Fruit fly (Drosophila melanogaster) whole organism, pupa: ENCODE data around the gene ssp.
A peak's percentile ranks its signal among the peaks of the same experiment; 100 is the strongest.

Experiments used
- CG10348 ChIP-seq: fragments of 200-800 bp; sonication (Bioruptor generic); IDR thresholded peaks from 2 replicates; pipeline ENCODE4 v1.3.6; 2022; ENCODE audit warnings: missing biosample characterization, missing genetic modification characterization
- CG12605 ChIP-seq: fragments of 200-800 bp; sonication (Bioruptor generic); IDR thresholded peaks from 2 replicates; pipeline ENCODE4 v1.3.6; 2022; ENCODE audit warnings: missing biosample characterization, missing genetic modification characterization
- CG13204 ChIP-seq: fragments of 200-800 bp; sonication (Bioruptor generic); optimal IDR thresholded peaks from 2 replicates; lab custom pipeline; 2018; ENCODE audit warnings: missing biosample characterization, mild to moderate bottlenecking, missing genetic modification characterization, moderate library complexity
- CG14655 ChIP-seq: fragments of 200-800 bp; sonication (Bioruptor generic); optimal IDR thresholded peaks from 3 replicates; lab custom pipeline; 2017; ENCODE audit warnings: mild to moderate bottlenecking, missing biosample characterization, missing genetic modification reagents, missing genetic modification characterization
- CG15710 ChIP-seq: fragments of 200-800 bp; sonication (Bioruptor generic); optimal IDR thresholded peaks from 2 replicates; lab custom pipeline; 2018; ENCODE audit warnings: missing biosample characterization, mild to moderate bottlenecking, missing genetic modification characterization, moderate library complexity
- CG17806 ChIP-seq: fragments of 200-800 bp; sonication (Bioruptor generic); optimal IDR thresholded peaks from 2 replicates; lab custom pipeline; 2018; ENCODE audit warnings: missing biosample characterization, mild to moderate bottlenecking, missing genetic modification characterization, moderate library complexity
- CG32121 ChIP-seq: fragments of 200-800 bp; sonication (Bioruptor generic); IDR thresholded peaks from 2 replicates; pipeline ENCODE4 v1.3.6; 2022; ENCODE audit warnings: missing biosample characterization, missing genetic modification characterization
- CG34367 ChIP-seq: fragments of 200-800 bp; sonication (Bioruptor generic); optimal IDR thresholded peaks from 2 replicates; lab custom pipeline; 2018; ENCODE audit warnings: missing biosample characterization, mild to moderate bottlenecking, missing genetic modification characterization
- CG4496 ChIP-seq: fragments of 200-800 bp; sonication (Bioruptor generic); IDR thresholded peaks from 3 replicates; pipeline ENCODE4 v1.3.6; 2022; ENCODE audit warnings: missing biosample characterization, missing genetic modification characterization
- CG8159 ChIP-seq: fragments of 200-800 bp; sonication (Bioruptor generic); optimal IDR thresholded peaks from 3 replicates; lab custom pipeline; 2018; ENCODE audit warnings: missing biosample characterization, mild to moderate bottlenecking, missing genetic modification characterization, moderate library complexity
- CG8301 ChIP-seq: fragments of 200-800 bp; sonication (Bioruptor generic); optimal IDR thresholded peaks from 2 replicates; lab custom pipeline; 2018; ENCODE audit warnings: missing biosample characterization, mild to moderate bottlenecking, missing genetic modification characterization
- CG9948 ChIP-seq: fragments of 200-800 bp; sonication (Bioruptor generic); optimal IDR thresholded peaks from 2 replicates; lab custom pipeline; 2018; ENCODE audit warnings: missing biosample characterization, mild to moderate bottlenecking, missing genetic modification characterization, moderate library complexity
- D1 ChIP-seq: fragments of 200-800 bp; sonication (Bioruptor generic); optimal IDR thresholded peaks from 2 replicates; lab custom pipeline; 2018; ENCODE audit warnings: missing biosample characterization, mild to moderate bottlenecking, missing genetic modification characterization, moderate library complexity
- EcR ChIP-seq: fragments of 200-800 bp; sonication (Bioruptor generic); optimal IDR thresholded peaks from 3 replicates; lab custom pipeline; 2019; ENCODE audit warnings: missing biosample characterization, missing genetic modification characterization, mild to moderate bottlenecking, moderate library complexity, missing genetic modification reagents
- Ets98B ChIP-seq: fragments of 200-800 bp; sonication (Bioruptor generic); IDR thresholded peaks from 2 replicates; pipeline ENCODE4 v1.3.6; 2022; ENCODE audit warnings: missing biosample characterization, missing genetic modification characterization
- Pif1A ChIP-seq: fragments of 200-800 bp; sonication (Bioruptor generic); optimal IDR thresholded peaks from 3 replicates; lab custom pipeline; 2016; ENCODE audit warnings: missing biosample characterization, missing genetic modification characterization
- Pif1B ChIP-seq: fragments of 200-800 bp; sonication (Bioruptor generic); optimal IDR thresholded peaks from 3 replicates; lab custom pipeline; 2016; ENCODE audit warnings: missing biosample characterization, missing genetic modification characterization
- Snoo ChIP-seq: fragments of 200-800 bp; sonication (Bioruptor generic); optimal IDR thresholded peaks from 3 replicates; lab custom pipeline; 2017; ENCODE audit warnings: missing biosample characterization, mild to moderate bottlenecking, missing genetic modification characterization, inconsistent platforms
- fd96Ca ChIP-seq: fragments of 200-800 bp; sonication (Bioruptor generic); IDR thresholded peaks from 3 replicates; pipeline ENCODE4 v1.3.6; 2022; ENCODE audit warnings: missing biosample characterization, missing genetic modification characterization
- gl ChIP-seq: fragments of 200-800 bp; sonication (Bioruptor generic); optimal IDR thresholded peaks from 2 replicates; lab custom pipeline; 2018; ENCODE audit warnings: missing biosample characterization, mild to moderate bottlenecking, missing genetic modification characterization
- rn ChIP-seq: fragments of 200-800 bp; sonication (Bioruptor generic); IDR thresholded peaks from 2 replicates; pipeline ENCODE4 v1.3.6; 2022; ENCODE audit warnings: missing biosample characterization, missing genetic modification characterization

The ssp gene

DNA sequence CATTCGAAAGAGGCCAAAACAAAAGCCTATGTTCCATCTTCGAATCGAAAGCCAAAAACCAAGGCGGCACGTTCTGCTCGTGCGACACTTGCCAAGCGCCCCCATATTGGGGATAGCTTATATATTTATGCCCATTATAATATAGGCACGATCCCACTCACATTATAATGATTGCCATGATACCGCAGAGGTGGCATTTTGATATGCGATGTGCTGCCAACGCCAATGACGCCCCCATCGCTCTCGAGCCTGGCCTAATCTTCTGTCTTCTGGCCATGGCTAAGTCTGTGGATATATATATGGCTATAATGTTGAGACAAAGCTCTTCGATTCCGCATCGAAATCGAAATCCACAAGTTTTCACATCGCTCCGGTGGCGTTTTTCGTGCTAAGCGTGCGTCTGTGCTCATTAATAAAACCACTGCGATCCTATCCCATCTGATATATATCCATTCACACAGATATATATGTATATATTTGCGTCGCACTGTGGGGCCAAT, 25.1 kb upstream of the ssp start:
- TF ChIP-seq gl: no peak
- TF ChIP-seq CG8301 (tag; lab: Kevin White, UChicago): no peak
- 0 out of 3 replicates have a peak, but pooled peaks have one; percentile 23 for TF ChIP-seq CG4496 (GFP tag; lab: Robert Waterston, UW)
- peak; percentile 13 for TF ChIP-seq EcR
- no peak for TF ChIP-seq CG12605 (GFP tag; lab: Robert Waterston, UW)

DNA sequence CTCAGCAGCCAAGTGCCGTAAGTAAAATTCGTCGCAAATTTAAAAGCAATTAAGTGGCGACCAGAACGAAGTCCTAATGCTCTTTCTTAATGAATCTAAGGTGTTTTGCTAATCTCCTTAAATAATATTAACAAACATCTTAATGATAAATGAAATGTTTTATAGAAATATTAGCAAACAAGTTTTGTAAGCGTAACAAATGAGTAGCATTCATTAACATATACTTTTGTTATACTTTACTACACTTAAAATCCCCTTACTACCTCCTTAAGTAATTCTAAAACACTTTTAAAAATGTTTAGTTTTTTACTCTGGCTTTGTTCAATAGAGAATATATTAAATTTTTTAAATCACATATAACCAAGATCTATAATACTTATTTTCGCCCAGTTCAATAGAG, 22.1 kb upstream of the ssp start:
- TF ChIP-seq D1 (tag; lab: Kevin White, UChicago) (no peak), CG10348 (GFP tag; lab: Robert Waterston, UW) (no peak), CG8159 (tag; lab: Kevin White, UChicago) (no peak), rn (no peak), Snoo (tag; lab: Kevin White, UChicago) (no peak), CG15710 (tag; lab: Kevin White, UChicago) (no peak), CG13204 (GFP tag; lab: Kevin White, UChicago) (no peak), CG14655 (GFP tag; lab: Kevin White, UChicago) (no peak), gl (no peak), Pif1A (GFP tag; lab: Kevin White, UChicago) (no peak), CG32121 (no peak), CG4496 (GFP tag; lab: Robert Waterston, UW) (no peak), fd96Ca (GFP tag; lab: Robert Waterston, UW) (no peak), CG8301 (tag; lab: Kevin White, UChicago) (no peak)

DNA sequence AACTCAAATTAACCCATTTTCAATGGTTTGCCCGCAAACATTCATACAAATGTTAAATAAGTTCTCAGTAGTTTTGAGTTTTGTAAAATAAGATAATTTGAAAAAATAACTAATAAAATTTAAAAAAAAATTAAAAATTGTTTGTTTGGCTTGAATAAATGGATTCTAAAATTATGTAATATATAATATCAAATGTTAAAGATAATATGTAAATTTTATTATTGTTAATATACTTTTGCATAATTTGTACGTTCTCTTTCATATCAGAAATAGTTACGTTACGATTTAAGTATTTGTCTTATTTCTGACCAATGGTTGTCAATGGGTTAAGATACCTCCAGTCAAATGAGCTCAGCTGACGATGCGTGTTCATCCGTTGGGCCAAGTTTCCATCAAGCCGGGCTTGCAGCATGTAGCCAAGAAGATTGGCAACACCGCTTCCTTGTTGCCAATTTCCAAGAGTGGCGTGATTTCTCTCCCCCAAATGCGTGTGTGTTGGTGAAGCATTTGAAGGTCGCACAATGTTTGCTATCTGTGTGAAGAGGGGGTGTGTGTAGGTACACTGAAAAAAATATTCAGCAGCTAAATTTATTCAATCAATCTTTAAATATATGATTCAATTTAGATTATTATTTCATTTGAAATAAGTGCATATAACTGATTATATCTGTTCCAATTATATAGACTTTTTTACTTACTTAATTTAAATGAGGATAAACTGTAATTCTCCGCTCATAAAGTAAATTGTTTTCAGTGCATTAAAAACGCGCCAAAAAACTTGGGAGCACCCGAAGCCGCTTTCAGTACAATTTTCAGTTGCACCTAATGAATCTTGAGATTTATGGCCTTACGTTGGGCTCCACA, 21.0 kb upstream of the ssp start:
- peak; percentile 39; the same call in 1 of the 2 replicates for TF ChIP-seq Ets98B (GFP tag; lab: Robert Waterston, UW)
- TF ChIP-seq CG9948 (tag; lab: Kevin White, UChicago): peak; percentile 50
- no peak for TF ChIP-seq CG10348 (GFP tag; lab: Robert Waterston, UW)
- peak; percentile 51; the same call in 2 of the 3 replicates for TF ChIP-seq CG4496 (GFP tag; lab: Robert Waterston, UW)
- no peak for TF ChIP-seq EcR
- no peak for TF ChIP-seq rn
- TF ChIP-seq D1 (tag; lab: Kevin White, UChicago): no peak
- no peak for TF ChIP-seq CG32121
- TF ChIP-seq CG15710 (tag; lab: Kevin White, UChicago): peak; percentile 66
- peak; percentile 29 for TF ChIP-seq Pif1A (GFP tag; lab: Kevin White, UChicago)
- TF ChIP-seq CG12605 (GFP tag; lab: Robert Waterston, UW): 0 out of 2 replicates have a peak, but pooled peaks have one; percentile 36
- peak; percentile 74 for TF ChIP-seq CG14655 (GFP tag; lab: Kevin White, UChicago)
- TF ChIP-seq Pif1B: peak; percentile 24
- TF ChIP-seq CG13204 (GFP tag; lab: Kevin White, UChicago): no peak
- TF ChIP-seq CG17806: peak; percentile 46
- peak; percentile 15 for TF ChIP-seq Snoo (tag; lab: Kevin White, UChicago)
- TF ChIP-seq fd96Ca (GFP tag; lab: Robert Waterston, UW): no peak
- peak; percentile 74 for TF ChIP-seq CG8159 (tag; lab: Kevin White, UChicago)
- peak; percentile 59 for TF ChIP-seq CG8301 (tag; lab: Kevin White, UChicago)

- TF ChIP-seq D1 (tag; lab: Kevin White, UChicago): peak; percentile 64
- peak; percentile 8 for TF ChIP-seq Pif1A (GFP tag; lab: Kevin White, UChicago)
- TF ChIP-seq fd96Ca (GFP tag; lab: Robert Waterston, UW): 0 out of 3 replicates have a peak, but pooled peaks have one; percentile 6
- TF ChIP-seq CG32121: no peak
- peak; percentile 27 for TF ChIP-seq CG13204 (GFP tag; lab: Kevin White, UChicago)
- no peak for TF ChIP-seq rn
- TF ChIP-seq CG4496 (GFP tag; lab: Robert Waterston, UW): peak; percentile 26; the same call in 2 of the 3 replicates
- TF ChIP-seq CG12605 (GFP tag; lab: Robert Waterston, UW): no peak
- no peak for TF ChIP-seq Ets98B (GFP tag; lab: Robert Waterston, UW)
- peak; percentile 43 for TF ChIP-seq CG14655 (GFP tag; lab: Kevin White, UChicago)
- no peak for TF ChIP-seq CG10348 (GFP tag; lab: Robert Waterston, UW)
- TF ChIP-seq CG15710 (tag; lab: Kevin White, UChicago): peak; percentile 81
- TF ChIP-seq Pif1B: no peak
- no peak for TF ChIP-seq EcR
- TF ChIP-seq CG9948 (tag; lab: Kevin White, UChicago): peak; percentile 71
- TF ChIP-seq Snoo (tag; lab: Kevin White, UChicago): peak; percentile 31
- TF ChIP-seq gl: peak; percentile 16
- TF ChIP-seq CG8159 (tag; lab: Kevin White, UChicago): peak; percentile 87
- TF ChIP-seq CG34367 (tag; lab: Kevin White, UChicago): peak; percentile 37
- TF ChIP-seq CG17806: peak; percentile 59
- no peak for TF ChIP-seq CG8301 (tag; lab: Kevin White, UChicago)
These were observed 18.6 kb upstream of the ssp start for dm6 chr3L:12099329-12100031.

DNA sequence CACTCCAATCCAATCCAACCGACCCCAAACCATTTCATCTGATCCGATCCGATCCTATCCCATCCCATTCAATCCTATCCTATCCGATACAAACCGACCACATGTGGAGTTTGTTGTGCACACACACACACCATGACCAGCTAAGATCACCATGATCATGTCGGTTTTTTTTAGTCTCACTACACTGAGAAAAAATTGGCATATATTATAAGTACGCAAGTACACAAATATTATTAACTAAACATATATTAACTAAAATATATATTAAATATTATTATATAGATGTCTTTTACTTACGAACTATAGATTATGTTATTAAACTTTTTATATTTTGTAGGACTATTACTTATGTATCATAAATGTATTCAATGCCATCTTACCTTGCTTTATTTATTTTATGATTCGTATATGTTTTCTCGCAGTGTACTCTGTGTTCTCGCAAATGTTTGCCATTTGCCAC, 16.1 kb upstream of the ssp start:
- TF ChIP-seq fd96Ca (GFP tag; lab: Robert Waterston, UW): 0 out of 3 replicates have a peak, but pooled peaks have one; percentile 6
- peak; percentile 57 for TF ChIP-seq CG34367 (tag; lab: Kevin White, UChicago)
- no peak for TF ChIP-seq rn
- TF ChIP-seq CG17806: peak; percentile 67
- peak; percentile 82 for TF ChIP-seq CG9948 (tag; lab: Kevin White, UChicago)
- peak; percentile 18 for TF ChIP-seq Pif1B
- peak; percentile 35 for TF ChIP-seq Snoo (tag; lab: Kevin White, UChicago)
- TF ChIP-seq CG13204 (GFP tag; lab: Kevin White, UChicago): no peak
- peak; percentile 83 for TF ChIP-seq CG8301 (tag; lab: Kevin White, UChicago)
- peak; percentile 41; the same call in 1 of the 2 replicates for TF ChIP-seq Ets98B (GFP tag; lab: Robert Waterston, UW)
- 0 out of 2 replicates have a peak, but pooled peaks have one; percentile 44 for TF ChIP-seq CG12605 (GFP tag; lab: Robert Waterston, UW)
- TF ChIP-seq CG14655 (GFP tag; lab: Kevin White, UChicago): peak; percentile 85
- TF ChIP-seq Pif1A (GFP tag; lab: Kevin White, UChicago): peak; percentile 32
- no peak for TF ChIP-seq CG4496 (GFP tag; lab: Robert Waterston, UW)
- peak; percentile 78 for TF ChIP-seq CG15710 (tag; lab: Kevin White, UChicago)
- no peak for TF ChIP-seq gl
- peak; percentile 65 for TF ChIP-seq D1 (tag; lab: Kevin White, UChicago)
- TF ChIP-seq CG8159 (tag; lab: Kevin White, UChicago): peak; percentile 82
